Worm (Caenorhabditis elegans): ENCODE measurements around the gene ilkp-1.

ilkp-1 gene

DNA sequence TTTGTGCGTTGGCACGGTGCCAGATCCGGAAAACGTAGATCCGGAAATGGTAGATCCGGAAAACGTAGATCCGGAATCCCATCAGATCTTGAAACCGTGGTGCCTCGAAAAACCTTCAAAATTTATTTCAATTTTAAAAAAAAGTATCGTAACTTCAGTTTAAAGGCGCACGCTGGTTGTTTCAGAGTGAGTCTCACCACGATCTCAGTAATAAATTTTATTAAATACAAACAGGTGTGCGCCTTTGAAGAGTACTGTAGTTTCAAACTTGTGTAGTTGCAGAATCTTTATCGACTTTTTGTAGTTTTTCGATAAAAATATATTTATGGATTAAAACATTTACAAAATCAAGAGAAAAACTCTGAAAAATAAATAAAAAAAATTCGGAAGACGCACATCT, 623 bp downstream of the ilkp-1 start (continued):
- TF ChIP-seq nfya-1 (tag; optimal IDR thresholded peaks at IDR 0.05; ENCODE audit: borderline replicate concordance, insufficient read depth) (no peak), ceh-91 (GFP tag; IDR thresholded peaks at IDR 0.05) (peak; percentile 88), mxl-1 (tag; optimal IDR thresholded peaks at IDR 0.05) (no peak), ceh-100 (GFP tag; IDR thresholded peaks at IDR 0.05) (peak; percentile 60), F33H1.4 (GFP tag; IDR thresholded peaks at IDR 0.05) (peak; percentile 94), F23B12.7 (tag; optimal IDR thresholded peaks at IDR 0.05; ENCODE audit: insufficient read depth) (no peak), attf-3 (GFP tag; conservative IDR thresholded peaks at IDR 0.05) (peak; percentile 45; the same call in 1 of the 2 replicates), dpl-1 (GFP tag; optimal IDR thresholded peaks at IDR 0.05) (no peak), bed-1 (GFP tag; IDR thresholded peaks at IDR 0.05) (no peak), tbx-9 (tag; optimal IDR thresholded peaks at IDR 0.05; ENCODE audit: borderline replicate concordance) (no peak), let-607 (tag; optimal IDR thresholded peaks at IDR 0.05) (no peak), nhr-80 (tag; optimal IDR thresholded peaks at IDR 0.05) (no peak), lsl-1 (GFP tag; optimal IDR thresholded peaks at IDR 0.05) (peak; percentile 99), F37B4.10 (GFP tag; IDR thresholded peaks at IDR 0.05) (no peak), F39B2.1 (GFP tag; IDR thresholded peaks at IDR 0.05) (peak; percentile 19; the same call in 1 of the 2 replicates), F57A8.1 (GFP tag; optimal IDR thresholded peaks at IDR 0.05) (no peak), ceh-27 (GFP tag; optimal IDR thresholded peaks at IDR 0.05) (no peak), mcd-1 (GFP tag; IDR thresholded peaks at IDR 0.05) (peak; percentile 61; the same call in 1 of the 2 replicates), snpc-4 (GFP tag; optimal IDR thresholded peaks at IDR 0.05) (no peak), snpc-4 (tag; optimal IDR thresholded peaks at IDR 0.05) (no peak), D2030.7 (GFP tag; IDR thresholded peaks at IDR 0.05) (peak; percentile 84), egrh-3 (GFP tag; IDR thresholded peaks at IDR 0.05) (no peak), F52B5.7 (tag; optimal IDR thresholded peaks at IDR 0.05) (no peak), pha-4 (tag; optimal IDR thresholded peaks at IDR 0.05) (no peak), nfya-2 (GFP tag; IDR thresholded peaks at IDR 0.05) (no peak), egl-44 (GFP tag; IDR thresholded peaks at IDR 0.05) (no peak), cebp-1 (GFP tag; IDR thresholded peaks at IDR 0.05) (no peak), cebp-1 (tag; optimal IDR thresholded peaks at IDR 0.05) (no peak), tlf-1 (GFP tag; optimal IDR thresholded peaks at IDR 0.05) (peak; percentile 21), hsf-1 (GFP tag; IDR thresholded peaks at IDR 0.05) (0 out of 2 replicates have a peak, but pooled peaks have one; percentile 25), zfh-2 (GFP tag; conservative IDR thresholded peaks at IDR 0.05) (no peak), T26A5.8 (tag; optimal IDR thresholded peaks at IDR 0.05) (no peak), chd-7 (tag; optimal IDR thresholded peaks at IDR 0.05) (no peak), snpc-1.3 (tag; optimal IDR thresholded peaks at IDR 0.05; ENCODE audit: insufficient read depth) (no peak), him-1 (tag; optimal IDR thresholded peaks at IDR 0.05) (no peak), nhr-120 (GFP tag; IDR thresholded peaks at IDR 0.05) (no peak), nfyb-1 (GFP tag; IDR thresholded peaks at IDR 0.05) (no peak), attf-6 (GFP tag; IDR thresholded peaks at IDR 0.05) (no peak), lag-1 (GFP tag; IDR thresholded peaks at IDR 0.05) (no peak), hrde-1 (tag; optimal IDR thresholded peaks at IDR 0.05; ENCODE audit: borderline replicate concordance) (no peak), bed-2 (GFP tag; IDR thresholded peaks at IDR 0.05) (no peak), ztf-18 (tag; optimal IDR thresholded peaks at IDR 0.05) (no peak), hlh-26 (GFP tag; conservative IDR thresholded peaks at IDR 0.05) (no peak), Y53G8AR.9 (GFP tag; conservative IDR thresholded peaks at IDR 0.05) (no peak), hlh-12 (tag; optimal IDR thresholded peaks at IDR 0.05) (no peak), rec-8 (tag; optimal IDR thresholded peaks at IDR 0.05) (no peak), sptf-2 (GFP tag; optimal IDR thresholded peaks at IDR 0.05) (no peak), cebp-2 (GFP tag; IDR thresholded peaks at IDR 0.05) (no peak), B0261.1 (tag; optimal IDR thresholded peaks at IDR 0.05) (no peak)

All from whole organism, young adult.